Fruit fly (Drosophila melanogaster) whole organism, adult: ENCODE measurements around the gene yellow-k.

ENCODE experiments used
- CG11617 ChIP-seq: fragments of 200-800 bp; sonication (Bioruptor generic); optimal IDR thresholded peaks from 2 replicates; lab custom pipeline; 2017; ENCODE audit warnings: mild to moderate bottlenecking, missing biosample characterization, missing genetic modification reagents, missing genetic modification characterization
- CG12768 ChIP-seq: fragments of 200-800 bp; sonication (Bioruptor generic); optimal IDR thresholded peaks from 2 replicates; lab custom pipeline; 2017; ENCODE audit warnings: missing biosample characterization, missing genetic modification characterization, mild to moderate bottlenecking, moderate library complexity, missing genetic modification reagents
- CG14711 ChIP-seq: fragments of 200-800 bp; sonication (Bioruptor generic); optimal IDR thresholded peaks from 2 replicates; lab custom pipeline; 2018; ENCODE audit warnings: missing biosample characterization, mild to moderate bottlenecking, missing genetic modification characterization, moderate library complexity
- CG1620 ChIP-seq: fragments of 200-800 bp; sonication (Bioruptor generic); optimal IDR thresholded peaks from 2 replicates; lab custom pipeline; 2016; ENCODE audit warnings: missing biosample characterization, missing genetic modification characterization
- CG33017 ChIP-seq: fragments of 200-800 bp; sonication (Bioruptor generic); optimal IDR thresholded peaks from 2 replicates; lab custom pipeline; 2018; ENCODE audit warnings: missing biosample characterization, mild to moderate bottlenecking, missing genetic modification characterization, moderate library complexity
- CG5204 ChIP-seq: fragments of 200-800 bp; sonication (Bioruptor generic); optimal IDR thresholded peaks from 2 replicates; lab custom pipeline; 2016; ENCODE audit warnings: missing biosample characterization, missing genetic modification characterization
- CG7045 ChIP-seq: fragments of 200-800 bp; sonication (Bioruptor generic); optimal IDR thresholded peaks from 2 replicates; lab custom pipeline; 2017; ENCODE audit warnings: missing biosample characterization, mild to moderate bottlenecking, missing genetic modification characterization
- CG7101 ChIP-seq: fragments of 200-800 bp; sonication (Bioruptor generic); optimal IDR thresholded peaks from 2 replicates; lab custom pipeline; 2018; ENCODE audit warnings: missing biosample characterization, mild to moderate bottlenecking, missing genetic modification characterization, moderate library complexity
- Clk ChIP-seq: fragments of 200-800 bp; sonication (Bioruptor generic); optimal IDR thresholded peaks from 2 replicates; lab custom pipeline; 2017; ENCODE audit warnings: missing biosample characterization, missing genetic modification characterization
- Crg-1 ChIP-seq: fragments of 200-800 bp; sonication (Bioruptor generic); optimal IDR thresholded peaks from 2 replicates; lab custom pipeline; 2016; ENCODE audit warnings: missing biosample characterization, missing genetic modification characterization
- Hr96 ChIP-seq: fragments of 200-800 bp; sonication (Bioruptor generic); optimal IDR thresholded peaks from 2 replicates; lab custom pipeline; 2016; ENCODE audit warnings: missing biosample characterization, missing genetic modification characterization
- Mnt ChIP-seq: fragments of 200-800 bp; sonication (Bioruptor generic); optimal IDR thresholded peaks from 2 replicates; lab custom pipeline; 2016; ENCODE audit warnings: missing biosample characterization, mild to moderate bottlenecking, missing genetic modification characterization
- bab1 ChIP-seq: fragments of 200-800 bp; sonication (Bioruptor generic); optimal IDR thresholded peaks from 3 replicates; lab custom pipeline; 2019; ENCODE audit warnings: missing biosample characterization, mild to moderate bottlenecking, missing genetic modification characterization, moderate library complexity
- cic ChIP-seq: fragments of 200-800 bp; sonication (Bioruptor generic); optimal IDR thresholded peaks from 2 replicates; lab custom pipeline; 2017; ENCODE audit warnings: missing biosample characterization, mild to moderate bottlenecking, missing genetic modification characterization, moderate library complexity
- cnc ChIP-seq, 2 experiments: fragments of >200 bp; optimal IDR thresholded peaks; 2 replicates each; lab custom pipeline; 2017
- kay ChIP-seq: fragments of 200-800 bp; sonication (Bioruptor generic); peaks from one replicate; lab custom pipeline; 2016; ENCODE audit warnings: missing biosample characterization, missing genetic modification characterization, borderline replicate concordance
- ovo ChIP-seq: fragments of 200-800 bp; sonication (Bioruptor generic); optimal IDR thresholded peaks from 2 replicates; lab custom pipeline; 2016; ENCODE audit warnings: missing biosample characterization, missing genetic modification characterization
- pad ChIP-seq: fragments of 200-800 bp; sonication (Bioruptor generic); optimal IDR thresholded peaks from 3 replicates; lab custom pipeline; 2017; ENCODE audit warnings: missing biosample characterization, missing genetic modification characterization, mild to moderate bottlenecking, moderate library complexity, missing genetic modification reagents
- tj ChIP-seq: fragments of 200-800 bp; sonication (Bioruptor generic); optimal IDR thresholded peaks from 3 replicates; lab custom pipeline; 2017; ENCODE audit warnings: missing biosample characterization, mild to moderate bottlenecking, missing genetic modification characterization, moderate library complexity
- toe ChIP-seq: fragments of 200-800 bp; sonication (Bioruptor generic); optimal IDR thresholded peaks from 2 replicates; lab custom pipeline; 2016; ENCODE audit warnings: missing biosample characterization, missing genetic modification characterization

The yellow-k gene

dm6 chr3L:15496274-15496673 lies 24.1 kb upstream of the yellow-k start, which contains the start of gene CG13455:
Gene CG13455, plus strand, starts transcription at chr3L:15496574.
- TF ChIP-seq bab1 (GFP tag; lab: Kevin White, UChicago): no peak
- no peak for TF ChIP-seq CG7045 (GFP tag; lab: Kevin White, UChicago)
- no peak for TF ChIP-seq Crg-1 (GFP tag; lab: Kevin White, UChicago)
- TF ChIP-seq Mnt: no peak
- no peak for TF ChIP-seq Clk
- TF ChIP-seq cic (GFP tag; lab: Kevin White, UChicago): no peak
- no peak for TF ChIP-seq CG7101
- TF ChIP-seq CG12768: no peak
- TF ChIP-seq cnc (optimal IDR thresholded peaks at IDR 0.05; lab: Kevin White, UChicago): no peak
- TF ChIP-seq CG11617: no peak
- TF ChIP-seq toe: no peak
- TF ChIP-seq tj (GFP tag; lab: Kevin White, UChicago): no peak
- no peak for TF ChIP-seq kay
- no peak for TF ChIP-seq CG5204
- TF ChIP-seq pad: no peak
- TF ChIP-seq CG1620: no peak
- TF ChIP-seq Hr96 (GFP tag; lab: Kevin White, UChicago): no peak
- TF ChIP-seq ovo (GFP tag; lab: Kevin White, UChicago): no peak

DNA sequence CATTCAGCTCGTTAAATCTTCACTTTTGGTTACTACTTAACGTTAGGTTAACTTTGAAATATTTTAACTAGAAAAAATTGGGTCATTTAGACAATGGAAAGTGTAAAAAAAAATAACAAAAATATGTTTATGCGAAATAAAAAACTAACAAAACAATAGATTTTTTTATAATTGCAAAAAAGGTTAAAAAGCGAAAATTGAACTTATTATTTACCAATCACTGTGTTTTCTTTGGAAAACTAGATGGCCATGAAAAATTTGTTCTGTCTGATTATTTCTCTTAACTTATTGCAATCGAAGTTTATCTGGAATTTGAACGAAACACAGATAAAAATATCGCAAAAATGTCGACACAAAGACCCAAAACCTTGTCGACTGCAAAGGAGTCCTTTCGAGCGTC lies 22.5 kb upstream of the yellow-k start, which contains the start of gene CG7276:
CG7276 (plus strand) TSS at position 301 of the 400 bp plus-strand sequence.
- TF ChIP-seq cnc (optimal IDR thresholded peaks at IDR 0.05; lab: Kevin White, UChicago) (no peak), CG11617 (no peak)

dm6 chr3L:15498745-15499144 lies 21.7 kb upstream of the yellow-k start, which contains the start of gene CG7275:
Gene CG7275, plus strand, starts transcription at chr3L:15498959.
- TF ChIP-seq CG5204 (no peak), bab1 (GFP tag; lab: Kevin White, UChicago) (peak; percentile 88), CG11617 (no peak), Crg-1 (GFP tag; lab: Kevin White, UChicago) (no peak), toe (no peak), ovo (GFP tag; lab: Kevin White, UChicago) (no peak), CG1620 (no peak), Mnt (peak; percentile 97), cic (GFP tag; lab: Kevin White, UChicago) (peak; percentile 50), Clk (no peak)

DNA sequence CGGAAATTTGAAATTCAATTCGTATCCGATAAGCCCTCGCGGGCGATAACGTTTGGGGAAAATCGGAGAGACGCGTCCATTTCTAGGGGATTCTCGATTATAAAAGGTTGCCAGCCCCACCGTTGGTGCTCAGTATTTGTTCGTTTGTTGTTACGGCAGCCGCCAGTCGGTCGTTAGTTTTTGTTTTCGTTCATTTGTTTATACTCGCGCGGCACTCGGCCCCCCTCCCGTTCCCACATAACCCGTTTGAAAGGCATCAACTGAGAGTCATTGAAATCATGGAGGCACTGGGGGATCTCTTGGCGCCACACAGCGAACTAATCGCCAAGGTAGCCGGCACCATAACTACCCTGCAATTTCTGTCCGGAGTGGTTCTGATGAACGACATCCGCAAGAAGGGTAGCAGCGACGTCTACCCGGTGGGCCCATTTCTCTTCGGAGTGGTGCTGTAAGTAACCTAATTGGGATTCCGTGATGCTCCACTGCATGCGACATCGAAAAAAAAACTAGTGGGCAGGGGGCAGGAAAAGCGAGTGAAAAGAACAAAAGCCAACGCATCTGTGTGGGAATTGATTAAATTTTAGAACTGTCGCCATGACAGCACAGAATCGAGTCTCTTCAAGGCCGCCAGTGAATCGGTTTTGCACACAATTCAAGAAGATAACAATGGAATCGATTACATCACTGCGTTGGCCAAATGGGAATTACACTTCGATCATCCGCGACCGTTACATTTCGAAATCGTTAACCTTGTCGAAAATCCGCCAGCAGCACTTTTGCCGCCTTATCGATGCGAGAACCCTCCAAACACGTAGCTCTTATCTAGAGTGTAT lies 19.4 kb upstream of the yellow-k start, which contains the start of gene CG7272:
CG7272 (plus strand) TSS at position 126 of the 833 bp plus-strand sequence.
- TF ChIP-seq CG11617: peak; percentile 16
- no peak for TF ChIP-seq CG14711 (tag; lab: Kevin White, UChicago)
- TF ChIP-seq kay: no peak
- no peak for TF ChIP-seq pad
- TF ChIP-seq cic (GFP tag; lab: Kevin White, UChicago): peak; percentile 82
- TF ChIP-seq tj (GFP tag; lab: Kevin White, UChicago): no peak
- TF ChIP-seq CG5204: no peak
- peak; percentile 0 for TF ChIP-seq Crg-1 (GFP tag; lab: Kevin White, UChicago)
- no peak for TF ChIP-seq Hr96 (GFP tag; lab: Kevin White, UChicago)
- TF ChIP-seq toe: no peak
- TF ChIP-seq Mnt: peak; percentile 74
- TF ChIP-seq CG12768: peak; percentile 43
- peak in 1 of 2 experiments; percentile 63 for TF ChIP-seq cnc (optimal IDR thresholded peaks at IDR 0.05; lab: Kevin White, UChicago)
- TF ChIP-seq CG7101: peak; percentile 22
- TF ChIP-seq CG33017: peak; percentile 21

DNA sequence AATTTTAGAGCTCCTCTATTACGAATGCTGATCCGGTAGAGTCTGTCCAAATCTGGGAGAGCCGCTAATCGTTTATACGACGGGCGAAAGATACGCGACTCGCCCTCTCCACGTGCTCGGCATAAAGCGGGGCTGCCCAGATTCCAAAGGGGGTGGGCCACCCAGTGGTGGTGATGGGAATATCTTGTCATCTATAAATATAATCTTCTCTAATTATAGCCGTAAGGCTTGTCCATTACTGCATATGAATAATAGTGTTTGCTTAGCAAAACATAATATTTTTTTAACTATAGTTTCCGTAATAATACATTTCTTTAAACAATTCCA lies 18.8 kb upstream of the yellow-k start:
- TF ChIP-seq Hr96 (GFP tag; lab: Kevin White, UChicago): no peak
- peak; percentile 60 for TF ChIP-seq Mnt
- TF ChIP-seq CG12768: peak; percentile 27
- TF ChIP-seq CG33017: no peak
- no peak for TF ChIP-seq CG7045 (GFP tag; lab: Kevin White, UChicago)
- no peak for TF ChIP-seq CG1620
- peak; percentile 9 for TF ChIP-seq cic (GFP tag; lab: Kevin White, UChicago)

DNA sequence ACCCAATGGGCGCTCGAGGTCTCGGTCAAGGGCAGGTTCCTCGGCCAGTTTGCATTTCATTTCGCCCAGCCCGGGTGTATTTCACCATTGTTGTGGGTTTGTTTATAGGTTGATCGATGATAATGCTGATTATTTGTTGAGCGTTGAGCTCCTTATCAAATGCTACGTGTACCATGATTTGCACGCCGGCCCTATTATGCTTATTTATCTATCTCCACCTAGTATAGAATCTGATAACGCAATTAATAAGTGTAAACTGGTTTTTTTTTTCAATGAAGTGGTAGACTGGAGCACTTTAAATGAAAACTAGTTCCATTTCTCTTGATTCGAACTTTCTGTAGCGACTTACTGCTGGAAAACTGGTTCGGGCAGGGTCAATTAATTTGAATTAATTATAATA lies 18.2 kb upstream of the yellow-k start:
- TF ChIP-seq Crg-1 (GFP tag; lab: Kevin White, UChicago) (no peak), cic (GFP tag; lab: Kevin White, UChicago) (peak; percentile 8)

DNA sequence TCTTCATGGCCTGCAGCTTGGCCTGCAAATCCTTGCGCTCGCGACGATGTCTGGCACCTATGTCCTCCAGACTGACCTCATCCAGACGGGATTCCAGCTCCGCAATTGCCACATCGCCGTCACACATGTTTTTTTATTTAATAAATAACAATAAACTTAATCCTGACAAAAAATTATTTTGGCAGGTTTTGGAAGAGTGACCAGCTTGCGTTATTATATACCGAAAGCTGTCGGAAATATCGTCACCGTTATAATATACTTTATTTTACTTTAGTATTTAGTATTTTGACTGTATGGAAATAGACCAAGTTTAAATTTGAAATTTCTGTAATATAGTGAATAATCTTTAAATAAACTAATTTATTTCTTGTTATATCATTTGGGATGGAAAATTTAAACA lies 15.7 kb upstream of the yellow-k start, which contains the start of gene CG7857:
CG7857 (minus strand) TSS at position 208 of the 400 bp plus-strand sequence.
- TF ChIP-seq CG5204: no peak
- TF ChIP-seq CG1620: no peak
- no peak for TF ChIP-seq bab1 (GFP tag; lab: Kevin White, UChicago)
- TF ChIP-seq CG12768: no peak
- TF ChIP-seq Crg-1 (GFP tag; lab: Kevin White, UChicago): no peak
- no peak for TF ChIP-seq tj (GFP tag; lab: Kevin White, UChicago)
- TF ChIP-seq Clk: no peak
- no peak for TF ChIP-seq cnc (optimal IDR thresholded peaks at IDR 0.05; lab: Kevin White, UChicago)
- TF ChIP-seq cic (GFP tag; lab: Kevin White, UChicago): no peak
- no peak for TF ChIP-seq ovo (GFP tag; lab: Kevin White, UChicago)
